Worm (Caenorhabditis elegans): ENCODE results near the gene C05G5.2.

DNA sequence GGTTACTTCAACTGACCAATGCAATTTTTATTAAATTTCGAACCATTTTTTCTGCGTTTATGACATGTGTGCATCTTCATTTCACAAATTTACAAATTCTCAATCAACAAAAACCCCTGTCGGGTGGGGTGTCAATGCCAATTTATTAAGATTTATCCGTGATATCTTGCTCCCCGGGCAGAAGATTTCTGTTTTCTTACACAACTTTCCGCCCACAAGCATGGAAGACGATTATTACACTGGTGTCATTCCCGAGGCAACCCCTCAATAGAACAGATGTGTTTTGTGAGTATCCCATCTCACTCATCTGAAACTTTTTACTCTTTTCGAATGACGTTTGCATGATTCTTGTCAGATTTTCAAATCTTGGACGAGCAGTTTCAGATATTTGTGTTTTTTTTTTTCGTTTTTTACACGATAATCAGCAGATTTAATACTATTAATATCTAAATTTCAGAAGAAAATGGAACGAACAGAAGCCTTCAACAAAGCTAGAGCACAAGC lies 15.2 kb upstream of the C05G5.2 start, which contains the start of gene F33C8.4:
- TF ChIP-seq lin-11 (tag; optimal IDR thresholded peaks at IDR 0.05): no peak
- TF ChIP-seq nhr-6 (tag; optimal IDR thresholded peaks at IDR 0.05): no peak
- TF ChIP-seq ama-1 (optimal IDR thresholded peaks at IDR 0.05): no peak
